Worm (Caenorhabditis elegans) whole organism, L2 larva: ENCODE results near the gene C14C11.2.

Source experiments
- R02D3.7 ChIP-seq: fragments of 150-350 bp; optimal IDR thresholded peaks from 2 replicates; lab custom pipeline; 2014; ENCODE audit warnings: missing biosample characterization, missing genetic modification characterization
- alr-1 ChIP-seq: fragments of 150-350 bp; optimal IDR thresholded peaks from 2 replicates; lab custom pipeline; 2014; ENCODE audit warnings: missing biosample characterization, missing genetic modification characterization
- dmd-4 ChIP-seq: sonication (generic microtip); optimal IDR thresholded peaks from 2 replicates; lab custom pipeline; 2017; ENCODE audit warnings: missing biosample characterization, missing genetic modification characterization
- elt-1 ChIP-seq: fragments of 150-350 bp; optimal IDR thresholded peaks from 2 replicates; lab custom pipeline; 2014; ENCODE audit warnings: missing biosample characterization, missing genetic modification characterization
- lin-11 ChIP-seq: fragments of 150-350 bp; sonication (generic microtip); optimal IDR thresholded peaks from 2 replicates; lab custom pipeline; 2014; ENCODE audit warnings: missing biosample characterization, missing genetic modification characterization, inconsistent platforms, mixed read lengths
- nhr-77 ChIP-seq: fragments of 150-350 bp; optimal IDR thresholded peaks from 2 replicates; lab custom pipeline; 2014; ENCODE audit warnings: missing biosample characterization, missing genetic modification characterization
- skn-1 ChIP-seq: sonication (generic microtip); optimal IDR thresholded peaks from 2 replicates; lab custom pipeline; 2017; ENCODE audit warnings: missing biosample characterization, missing genetic modification characterization
- snpc-4 ChIP-seq: fragments of 150-350 bp; optimal IDR thresholded peaks from 2 replicates; lab custom pipeline; 2014; ENCODE audit warnings: missing biosample characterization, missing genetic modification characterization
- ztf-11 ChIP-seq: sonication (generic microtip); optimal IDR thresholded peaks from 2 replicates; lab custom pipeline; 2017; ENCODE audit warnings: missing biosample characterization, missing genetic modification characterization
- ztf-4 ChIP-seq: fragments of 150-350 bp; optimal IDR thresholded peaks from 2 replicates; lab custom pipeline; 2014; ENCODE audit warnings: missing biosample characterization, missing genetic modification characterization

- TF ChIP-seq skn-1 (tag; lab: Kevin White, UChicago), result no peak
- TF ChIP-seq nhr-77 (tag; lab: Kevin White, UChicago), result no peak
- no peak for TF ChIP-seq R02D3.7 (tag; lab: Kevin White, UChicago)
- TF ChIP-seq dmd-4 (tag; lab: Kevin White, UChicago), result no peak
- no peak for TF ChIP-seq ztf-11 (tag; lab: Kevin White, UChicago)
- no peak for TF ChIP-seq alr-1 (tag; lab: Kevin White, UChicago)
- TF ChIP-seq ztf-4 (tag; lab: Kevin White, UChicago), result no peak
- no peak for TF ChIP-seq snpc-4 (tag; lab: Kevin White, UChicago)
- TF ChIP-seq lin-11, result no peak
- TF ChIP-seq elt-1 (tag; lab: Kevin White, UChicago), result no peak
Measured at ce11 chrV:5653990-5654499, 6.9 kb upstream of the C14C11.2 start, which contains the start of gene hex-2.
